Fruit fly (Drosophila melanogaster) whole organism, prepupa: ENCODE results near the gene CG15740.

Experiments used
- CG9139 ChIP-seq: fragments of 200-800 bp; sonication (Bioruptor generic); optimal IDR thresholded peaks from 3 replicates; lab custom pipeline; 2017; ENCODE audit warnings: missing biosample characterization, mild to moderate bottlenecking, missing genetic modification characterization
- Eip75B ChIP-seq: fragments of 200-800 bp; sonication (Bioruptor generic); optimal IDR thresholded peaks from 3 replicates; lab custom pipeline; 2016; ENCODE audit warnings: missing biosample characterization, missing genetic modification characterization
- Gug ChIP-seq: fragments of 200-800 bp; sonication (Bioruptor generic); IDR thresholded peaks from 2 replicates; pipeline ENCODE4 v1.3.6; 2022; ENCODE audit warnings: missing biosample characterization, missing genetic modification characterization
- Hr39 ChIP-seq: fragments of 200-800 bp; sonication (Bioruptor generic); optimal IDR thresholded peaks from 2 replicates; lab custom pipeline; 2016; ENCODE audit warnings: missing biosample characterization, missing genetic modification characterization
- Met ChIP-seq: fragments of 200-800 bp; sonication (Bioruptor generic); optimal IDR thresholded peaks from 3 replicates; lab custom pipeline; 2016; ENCODE audit warnings: missing biosample characterization, missing genetic modification characterization
- fd85E ChIP-seq: fragments of 200-800 bp; sonication (Bioruptor generic); optimal IDR thresholded peaks from 3 replicates; lab custom pipeline; 2016; ENCODE audit warnings: missing biosample characterization, missing genetic modification characterization
- fkh ChIP-seq: fragments of 200-800 bp; sonication (Bioruptor generic); optimal IDR thresholded peaks from 3 replicates; lab custom pipeline; 2017; ENCODE audit warnings: missing biosample characterization, mild to moderate bottlenecking, missing genetic modification characterization, moderate library complexity
- pdm3 ChIP-seq: fragments of 200-800 bp; sonication (Bioruptor generic); optimal IDR thresholded peaks from 3 replicates; lab custom pipeline; 2016; ENCODE audit warnings: missing biosample characterization, missing genetic modification characterization
- ss ChIP-seq, 2 experiments: fragments of 200-800 bp; sonication (Bioruptor generic); optimal IDR thresholded peaks; 2 replicates in 1 of 2; 3 replicates in 1 of 2; lab custom pipeline; 2017 to 2018; ENCODE audit warnings: mild to moderate bottlenecking in 2 of 2, missing biosample characterization in 2 of 2, missing genetic modification characterization in 2 of 2, moderate library complexity in 1 of 2

DNA sequence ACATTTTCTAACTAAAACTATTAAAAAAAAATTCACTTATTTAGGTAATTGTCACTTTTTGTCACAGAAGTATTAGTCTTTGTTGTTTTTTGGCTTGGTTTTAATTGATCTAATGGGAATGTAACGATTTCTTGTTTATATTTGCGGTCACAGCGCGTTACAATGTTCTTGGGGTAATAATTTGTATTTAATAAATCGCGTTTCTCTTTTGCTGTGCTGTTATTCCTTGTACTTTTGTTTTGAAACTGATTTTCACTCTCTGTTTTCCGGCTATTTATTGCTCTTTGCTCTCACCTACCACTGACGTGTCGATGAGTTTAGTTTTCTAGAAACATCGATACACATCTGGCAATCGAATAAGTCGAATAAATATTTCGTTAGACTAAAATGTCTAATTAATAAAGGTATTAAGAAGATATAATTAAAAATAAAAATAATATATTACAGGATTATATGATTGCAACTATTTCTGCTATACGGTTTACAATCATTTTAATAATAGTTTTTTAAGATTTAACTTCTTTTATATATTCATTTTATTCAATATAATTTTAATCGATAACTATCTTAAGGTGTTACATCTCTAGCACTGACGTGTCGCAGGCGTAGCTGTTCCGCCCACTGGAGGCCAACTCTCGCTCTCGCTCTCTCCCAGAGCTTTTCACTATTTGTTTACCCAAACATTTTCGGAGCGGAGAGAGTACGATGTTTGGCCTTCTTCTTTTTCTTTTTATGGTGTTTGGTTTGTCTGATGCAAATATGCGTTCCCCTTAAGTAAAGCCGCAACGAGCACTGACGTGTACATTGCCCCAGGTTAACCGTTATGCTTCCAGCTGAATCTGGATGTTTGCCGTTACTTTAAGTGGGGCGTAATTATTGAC, 38.8 kb downstream of the CG15740 start, which contains the start of gene Hsc70-3:
- TF ChIP-seq CG9139 (GFP tag; lab: Kevin White, UChicago) (peak; percentile 21), Met (GFP tag; lab: Kevin White, UChicago) (peak; percentile 28), fd85E (no peak), pdm3 (GFP tag; lab: Kevin White, UChicago) (no peak), Eip75B (GFP tag; lab: Kevin White, UChicago) (no peak), ss (GFP tag; optimal IDR thresholded peaks at IDR 0.05; lab: Kevin White, UChicago) (peak; percentile 38 to 53), Gug (no peak), Hr39 (GFP tag; lab: Kevin White, UChicago) (no peak), fkh (peak; percentile 92)
